Worm (Caenorhabditis elegans): ENCODE measurements around the gene rfc-3.

Gene rfc-3

DNA sequence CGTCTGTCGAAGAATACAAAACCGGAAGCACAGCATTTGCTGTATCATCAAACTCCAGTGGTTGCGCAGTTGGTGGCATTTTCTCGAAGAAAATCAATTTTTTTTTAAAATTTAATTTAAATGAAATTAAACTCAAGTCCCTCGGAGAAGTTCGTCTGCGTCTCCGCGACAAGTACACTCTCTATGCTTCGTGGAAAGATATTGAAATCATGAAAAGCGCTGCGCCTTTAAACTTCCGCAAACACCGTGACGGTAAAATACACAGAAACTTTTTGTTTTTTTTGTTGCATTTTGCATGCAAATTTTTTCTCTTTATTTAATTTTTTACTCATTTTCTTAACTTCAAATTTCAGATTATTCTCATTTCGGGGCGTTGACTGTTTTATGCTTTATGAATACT lies 3.1 kb downstream of the rfc-3 start, which contains the start of the genes dli-1, tin-9.2 and exos-4.1 (continued):
- TF ChIP-seq mdl-1 (tag; optimal IDR thresholded peaks at IDR 0.05) (peak in 1 of 2 experiments; percentile 49), unc-86 (tag; optimal IDR thresholded peaks at IDR 0.05) (peak; percentile 69), nhr-85 (tag) (peak; percentile 83), sox-4 (tag; optimal IDR thresholded peaks at IDR 0.05) (no peak), blmp-1 (tag; optimal IDR thresholded peaks at IDR 0.05) (peak; percentile 62), nhr-71 (tag; optimal IDR thresholded peaks at IDR 0.05) (peak; percentile 88), dpl-1 (GFP tag; optimal IDR thresholded peaks at IDR 0.05) (peak; percentile 73 to 84 (median 79))

DNA sequence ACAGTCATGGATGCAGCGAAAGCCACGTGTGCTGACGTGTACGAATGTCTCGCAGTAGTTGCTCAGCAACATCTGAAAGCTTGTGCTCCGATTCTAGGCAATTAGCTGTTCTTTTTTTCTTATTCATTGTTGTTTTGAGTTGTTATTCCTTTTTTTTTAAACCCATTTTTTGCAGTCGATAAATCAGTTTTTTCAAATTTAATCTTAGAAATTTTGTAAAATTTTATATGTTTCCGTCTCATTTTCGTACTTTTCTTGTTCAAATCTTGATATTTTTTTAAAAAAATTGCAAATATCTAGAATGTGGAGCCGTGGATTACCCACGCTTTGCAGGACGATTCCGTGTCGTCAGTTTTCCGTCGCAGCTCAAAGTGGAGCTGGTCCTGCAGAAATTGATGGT lies 4.9 kb downstream of the rfc-3 start, which contains the start of gene fask-1:
TSS of gene fask-1 (plus strand) at position 301 of the 400 bp plus-strand sequence.
- no peak for TF ChIP-seq skn-1 (tag; optimal IDR thresholded peaks at IDR 0.05)
- TF ChIP-seq egl-13 (tag; optimal IDR thresholded peaks at IDR 0.05) = no peak
- TF ChIP-seq nhr-12 (tag; optimal IDR thresholded peaks at IDR 0.05) = no peak
- no peak for TF ChIP-seq isw-1 (GFP tag; IDR thresholded peaks at IDR 0.05)
- TF ChIP-seq lin-15B (tag; optimal IDR thresholded peaks at IDR 0.05) = no peak
- TF ChIP-seq C16A3.4 (tag; optimal IDR thresholded peaks at IDR 0.05) = no peak
- TF ChIP-seq grh-1 (GFP tag; IDR thresholded peaks at IDR 0.05) = no peak
- TF ChIP-seq unc-30 (tag; optimal IDR thresholded peaks at IDR 0.05) = no peak
- TF ChIP-seq nhr-71 (tag; optimal IDR thresholded peaks at IDR 0.05) = no peak
- TF ChIP-seq fkh-8 (tag; optimal IDR thresholded peaks at IDR 0.05) = no peak
- no peak for TF ChIP-seq ama-1 (optimal IDR thresholded peaks at IDR 0.05)
- TF ChIP-seq C04F5.9 (tag; optimal IDR thresholded peaks at IDR 0.05) = no peak
- no peak for TF ChIP-seq nhr-90 (tag; optimal IDR thresholded peaks at IDR 0.05; ENCODE audit: poor library complexity)
- no peak for TF ChIP-seq sup-37 (GFP tag; optimal IDR thresholded peaks at IDR 0.05)
- no peak for TF ChIP-seq fos-1 (tag; optimal IDR thresholded peaks at IDR 0.05)
- no peak for TF ChIP-seq Y116A8C.19 (tag; optimal IDR thresholded peaks at IDR 0.05; ENCODE audit: borderline replicate concordance)

DNA sequence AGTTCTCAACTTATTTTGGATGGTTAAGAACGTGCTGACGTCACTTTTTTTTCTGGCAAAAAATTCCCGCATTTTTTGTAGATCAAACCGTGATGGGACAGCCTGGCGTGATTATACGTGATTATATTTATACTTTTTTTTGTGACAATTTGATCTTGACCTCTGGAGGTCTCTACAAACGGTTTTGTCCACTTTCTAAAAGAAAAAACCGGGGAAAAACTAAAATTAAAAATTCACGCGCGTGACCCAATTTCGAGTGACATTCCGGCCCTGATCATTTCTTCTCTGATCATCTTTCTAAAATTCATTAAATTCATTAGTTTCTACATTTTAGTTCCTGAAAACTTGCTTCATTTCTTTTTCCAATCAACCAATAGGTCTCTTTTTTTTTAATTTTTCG lies 9.3 kb downstream of the rfc-3 start, which contains the start of gene rde-11:
TSS of gene rde-11 (plus strand) at position 301 of the 400 bp plus-strand sequence.
- TF ChIP-seq ceh-88 (GFP tag; IDR thresholded peaks at IDR 0.05) (no peak), irx-1 (tag; optimal IDR thresholded peaks at IDR 0.05) (no peak), snu-23 (GFP tag; optimal IDR thresholded peaks at IDR 0.05) (no peak), nhr-20 (tag; optimal IDR thresholded peaks at IDR 0.05) (no peak), fkh-4 (tag; optimal IDR thresholded peaks at IDR 0.05; ENCODE audit: borderline replicate concordance) (no peak), mdl-1 (tag; optimal IDR thresholded peaks at IDR 0.05) (no peak), nhr-11 (tag; optimal IDR thresholded peaks at IDR 0.05) (no peak), aha-1 (tag; optimal IDR thresholded peaks at IDR 0.05) (no peak), ces-1 (GFP tag; optimal IDR thresholded peaks at IDR 0.05) (no peak)

DNA sequence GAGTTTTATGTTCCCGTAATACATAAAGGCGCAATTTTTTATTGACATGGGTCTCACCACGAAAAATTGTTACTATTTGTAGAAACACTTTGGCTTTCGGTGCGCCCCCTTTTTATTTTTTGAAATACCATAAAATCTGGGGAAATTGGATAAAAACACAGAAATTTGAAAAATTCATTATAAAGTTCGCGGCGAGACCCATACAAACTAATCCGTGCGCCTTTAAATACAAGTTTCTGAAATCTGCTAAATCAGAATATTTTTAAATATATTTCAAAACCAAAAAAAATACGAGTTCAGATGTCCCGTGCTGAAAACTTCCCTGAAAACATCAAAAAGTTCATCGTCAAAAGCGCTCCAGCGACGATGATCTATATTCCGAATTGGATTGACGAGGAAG lies 11.8 kb downstream of the rfc-3 start, which contains the start of gene B0564.2:
TSS of gene B0564.2 (plus strand) at position 301 of the 400 bp plus-strand sequence.
- no peak for TF ChIP-seq mab-9 (GFP tag; IDR thresholded peaks at IDR 0.05)
- no peak for TF ChIP-seq zip-4 (GFP tag; optimal IDR thresholded peaks at IDR 0.05)
- TF ChIP-seq ces-1 (GFP tag; optimal IDR thresholded peaks at IDR 0.05) = no peak
- no peak for TF ChIP-seq C04F5.9 (tag; optimal IDR thresholded peaks at IDR 0.05)
- TF ChIP-seq lin-14 (GFP tag; optimal IDR thresholded peaks at IDR 0.05) = no peak
- TF ChIP-seq xbp-1 (tag; optimal IDR thresholded peaks at IDR 0.05) = no peak
- TF ChIP-seq hlh-17 (GFP tag; optimal IDR thresholded peaks at IDR 0.05; ENCODE audit: borderline replicate concordance) = no peak

DNA sequence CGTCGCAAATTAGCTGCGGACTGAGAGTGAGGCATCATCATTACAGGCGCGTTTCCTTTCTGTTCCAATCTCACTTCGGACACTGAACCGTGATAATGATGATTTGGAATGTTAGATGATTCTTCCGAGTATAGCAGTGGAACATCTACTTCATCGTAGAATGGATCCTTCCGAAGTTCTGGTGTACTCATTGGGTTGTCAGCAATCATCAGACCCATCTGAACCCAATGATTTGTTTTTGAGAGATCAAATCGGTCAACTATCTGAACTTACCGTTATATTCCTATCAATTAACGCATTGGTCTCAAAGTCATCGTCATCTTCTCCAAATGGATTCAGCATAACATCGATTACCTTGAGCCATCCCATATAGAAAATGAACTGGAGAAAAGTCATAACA lies 12.9 kb downstream of the rfc-3 start:
- TF ChIP-seq blmp-1 (tag; optimal IDR thresholded peaks at IDR 0.05) (peak; percentile 2), zip-4 (GFP tag; optimal IDR thresholded peaks at IDR 0.05) (no peak), zag-1 (tag; optimal IDR thresholded peaks at IDR 0.05) (no peak), nhr-19 (GFP tag; conservative IDR thresholded peaks at IDR 0.05) (no peak), hlh-17 (GFP tag; optimal IDR thresholded peaks at IDR 0.05; ENCODE audit: borderline replicate concordance) (no peak), mdl-1 (tag; optimal IDR thresholded peaks at IDR 0.05) (no peak)

All from whole organism, L1 larva.